Worm (Caenorhabditis elegans) whole organism, L1 larva: ENCODE data around the gene F54C9.7.

Source experiments
- ama-1 ChIP-seq: fragments of 150-350 bp; optimal IDR thresholded peaks from 2 replicates; lab custom pipeline; 2014
- dpl-1 ChIP-seq, 3 experiments: fragments of 150-350 bp in 2 of 3; sonication (generic microtip) in 1 of 3; optimal IDR thresholded peaks; 2 replicates each; lab custom pipeline; 2014 to 2017; ENCODE audit warnings: missing biosample characterization in 3 of 3, missing genetic modification characterization in 3 of 3, missing genetic modification reagents in 3 of 3
- egl-27 ChIP-seq, 2 experiments: fragments of 150-350 bp in 1 of 2; sonication (generic microtip); optimal IDR thresholded peaks; 3 replicates each; lab custom pipeline; 2017 to 2018; ENCODE audit warnings: missing biosample characterization in 2 of 2, missing genetic modification characterization in 2 of 2, missing genetic modification reagents in 2 of 2
- nhr-47 ChIP-seq: sonication (generic microtip); optimal IDR thresholded peaks from 2 replicates; lab custom pipeline; 2016; ENCODE audit warnings: mild to moderate bottlenecking, missing genetic modification characterization, moderate library complexity, missing compliant biosample characterization
- nhr-71 ChIP-seq: sonication (generic microtip); optimal IDR thresholded peaks from 2 replicates; lab custom pipeline; 2016; ENCODE audit warnings: mild to moderate bottlenecking, missing genetic modification characterization, moderate library complexity, missing compliant biosample characterization
- snu-23 ChIP-seq: sonication (generic microtip); optimal IDR thresholded peaks from 2 replicates; lab custom pipeline; 2016; ENCODE audit warnings: missing genetic modification characterization, missing compliant biosample characterization
- unc-86 ChIP-seq: sonication (generic microtip); optimal IDR thresholded peaks from 2 replicates; lab custom pipeline; 2016; ENCODE audit warnings: missing genetic modification characterization, missing compliant biosample characterization

Gene F54C9.7

ce11 chrII:8621883-8622282 is 48.7 kb downstream of the F54C9.7 start, which contains the start of gene T22C8.3:
Gene T22C8.3 (minus strand): TSS chrII:8621983.
- TF ChIP-seq dpl-1 (GFP tag; optimal IDR thresholded peaks at IDR 0.05; lab: Kevin White, UChicago) = peak in 1 of 3 experiments; percentile 4
- no peak for TF ChIP-seq snu-23 (GFP tag; lab: Kevin White, UChicago)
- TF ChIP-seq nhr-71 = no peak

- TF ChIP-seq egl-27 (tag; optimal IDR thresholded peaks at IDR 0.05; lab: Kevin White, UChicago) = no peak
- TF ChIP-seq ama-1 = no peak
- no peak for TF ChIP-seq unc-86
- TF ChIP-seq nhr-47 = no peak
These were observed 50.3 kb downstream of the F54C9.7 start, which contains the start of gene T22C8.4 for ce11 chrII:8623396-8623795. Gene T22C8.4 (minus strand): TSS chrII:8623496.
